Worm (Caenorhabditis elegans) whole organism, mixed stage, embryonic: ENCODE data around the gene srj-40.

Source experiments
- M03D4.4 ChIP-seq: sonication (generic microtip); optimal IDR thresholded peaks from 2 replicates; lab custom pipeline; 2017; ENCODE audit warnings: mild to moderate bottlenecking, missing genetic modification characterization, missing compliant biosample characterization
- bed-3 ChIP-seq: fragments of 200-800 bp; sonication (Bioruptor generic); optimal IDR thresholded peaks from 3 replicates; lab custom pipeline; 2018; ENCODE audit warnings: mild to moderate bottlenecking, missing genetic modification characterization, moderate library complexity, missing compliant biosample characterization
- blmp-1 ChIP-seq: fragments of 150-350 bp; optimal IDR thresholded peaks from 2 replicates; lab custom pipeline; 2014; ENCODE audit warnings: missing biosample characterization, missing genetic modification characterization
- ceh-39 ChIP-seq: fragments of 150-350 bp; optimal IDR thresholded peaks from 2 replicates; lab custom pipeline; 2014; ENCODE audit warnings: missing biosample characterization, missing genetic modification characterization
- ceh-43 ChIP-seq: fragments of 200-800 bp; sonication (Bioruptor generic); optimal IDR thresholded peaks from 2 replicates; lab custom pipeline; 2018; ENCODE audit warnings: mild to moderate bottlenecking, missing genetic modification characterization, moderate library complexity, missing compliant biosample characterization
- ces-1 ChIP-seq: fragments of 150-350 bp; optimal IDR thresholded peaks from 2 replicates; lab custom pipeline; 2014; ENCODE audit warnings: missing biosample characterization, missing genetic modification reagents, missing genetic modification characterization
- cnd-1 ChIP-seq: fragments of 200-800 bp; sonication (Bioruptor generic); optimal IDR thresholded peaks from 2 replicates; lab custom pipeline; 2018; ENCODE audit warnings: mild to moderate bottlenecking, missing genetic modification characterization, missing compliant biosample characterization
- drap-1 ChIP-seq: fragments of 200-800 bp; sonication (Bioruptor generic); optimal IDR thresholded peaks from 3 replicates; lab custom pipeline; 2018; ENCODE audit warnings: mild to moderate bottlenecking, missing genetic modification characterization, missing compliant biosample characterization
- elt-1 ChIP-seq: sonication (generic microtip); optimal IDR thresholded peaks from 2 replicates; lab custom pipeline; 2017; ENCODE audit warnings: missing genetic modification characterization, mild to moderate bottlenecking, missing compliant biosample characterization, antibody characterized with exemption, moderate library complexity, borderline replicate concordance; ENCODE audit not compliant: insufficient read depth
- elt-3 ChIP-seq: fragments of 150-350 bp; optimal IDR thresholded peaks from 2 replicates; lab custom pipeline; 2014; ENCODE audit warnings: missing biosample characterization, missing genetic modification characterization
- ham-2 ChIP-seq: fragments of 200-800 bp; sonication (Bioruptor generic); optimal IDR thresholded peaks from 2 replicates; lab custom pipeline; 2018; ENCODE audit warnings: mild to moderate bottlenecking, missing genetic modification characterization, missing compliant biosample characterization
- lin-13 ChIP-seq: fragments of 150-350 bp; optimal IDR thresholded peaks from 2 replicates; lab custom pipeline; 2014; ENCODE audit warnings: missing biosample characterization, missing genetic modification characterization
- lin-32 ChIP-seq: fragments of 200-800 bp; sonication (Bioruptor generic); optimal IDR thresholded peaks from 2 replicates; lab custom pipeline; 2018; ENCODE audit warnings: mild to moderate bottlenecking, missing genetic modification characterization, missing compliant biosample characterization
- lsy-2 ChIP-seq: fragments of 150-350 bp; optimal IDR thresholded peaks from 2 replicates; lab custom pipeline; 2014; ENCODE audit warnings: missing biosample characterization, missing genetic modification characterization
- mab-5 ChIP-seq: fragments of 150-350 bp; optimal IDR thresholded peaks from 2 replicates; lab custom pipeline; 2014; ENCODE audit warnings: missing biosample characterization, missing genetic modification characterization
- mep-1 ChIP-seq: fragments of 150-350 bp; optimal IDR thresholded peaks from 2 replicates; lab custom pipeline; 2017; ENCODE audit warnings: missing biosample characterization, missing genetic modification reagents, missing genetic modification characterization, inconsistent platforms
- mls-2 ChIP-seq: sonication (generic microtip); optimal IDR thresholded peaks from 2 replicates; lab custom pipeline; 2016; ENCODE audit warnings: mild to moderate bottlenecking, missing genetic modification characterization, moderate library complexity, missing compliant biosample characterization
- nhr-12 ChIP-seq: fragments of 150-350 bp; optimal IDR thresholded peaks from 2 replicates; lab custom pipeline; 2014; ENCODE audit warnings: missing biosample characterization, missing genetic modification characterization
- nhr-2 ChIP-seq: fragments of 150-350 bp; optimal IDR thresholded peaks from 2 replicates; lab custom pipeline; 2014; ENCODE audit warnings: missing biosample characterization, missing genetic modification characterization
- nhr-237 ChIP-seq: fragments of 150-350 bp; optimal IDR thresholded peaks from 2 replicates; lab custom pipeline; 2014; ENCODE audit warnings: missing biosample characterization, missing genetic modification characterization
- nhr-28 ChIP-seq: fragments of 150-350 bp; optimal IDR thresholded peaks from 2 replicates; lab custom pipeline; 2014; ENCODE audit warnings: missing biosample characterization, missing genetic modification characterization
- nhr-76 ChIP-seq: sonication (generic microtip); optimal IDR thresholded peaks from 2 replicates; lab custom pipeline; 2017; ENCODE audit warnings: missing biosample characterization, missing genetic modification characterization
- pha-4 ChIP-seq: fragments of 150-350 bp; optimal IDR thresholded peaks from 2 replicates; lab custom pipeline; 2018; ENCODE audit warnings: missing biosample characterization, missing genetic modification reagents, missing genetic modification characterization
- sem-2 ChIP-seq: fragments of 200-800 bp; sonication (Bioruptor generic); optimal IDR thresholded peaks from 2 replicates; lab custom pipeline; 2018; ENCODE audit warnings: mild to moderate bottlenecking, missing genetic modification characterization, missing compliant biosample characterization
- snpc-4 ChIP-seq: fragments of 150-350 bp; optimal IDR thresholded peaks from 2 replicates; lab custom pipeline; 2014; ENCODE audit warnings: missing biosample characterization, missing genetic modification characterization
- sptf-1 ChIP-seq: sonication (generic microtip); optimal IDR thresholded peaks from 2 replicates; lab custom pipeline; 2017; ENCODE audit warnings: mild to moderate bottlenecking, missing genetic modification characterization, moderate library complexity, missing compliant biosample characterization
- tbx-8 ChIP-seq: fragments of 200-800 bp; sonication (Bioruptor generic); optimal IDR thresholded peaks from 2 replicates; lab custom pipeline; 2018; ENCODE audit warnings: mild to moderate bottlenecking, missing genetic modification characterization, moderate library complexity, missing compliant biosample characterization
- unc-39 ChIP-seq: fragments of 150-350 bp; optimal IDR thresholded peaks from 2 replicates; lab custom pipeline; 2014; ENCODE audit warnings: missing biosample characterization, missing genetic modification characterization
- unc-62 ChIP-seq: fragments of 150-350 bp; optimal IDR thresholded peaks from 2 replicates; lab custom pipeline; 2014; ENCODE audit warnings: missing biosample characterization, missing genetic modification reagents, missing genetic modification characterization

The srj-40 gene

DNA sequence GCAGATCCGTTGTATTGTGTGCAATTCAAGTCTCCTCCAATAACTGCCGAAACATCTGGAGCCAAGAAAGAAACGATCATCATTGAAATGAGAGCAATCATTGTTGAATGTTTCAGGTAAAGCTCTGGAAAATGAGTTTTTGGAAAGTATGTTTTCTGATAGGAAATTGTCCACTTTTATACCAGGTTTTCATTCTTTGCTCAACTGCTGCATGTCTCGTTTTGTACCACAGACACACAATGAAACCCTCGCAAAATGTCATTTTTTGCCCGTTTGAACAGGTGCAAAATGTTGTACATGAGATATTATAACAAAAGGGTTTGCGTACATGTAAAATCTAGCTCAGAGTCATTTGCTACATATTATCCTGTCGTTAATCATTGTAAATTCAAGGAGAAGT lies 19.0 kb downstream of the srj-40 start, which contains the start of gene T05B4.10:
TSS of gene T05B4.10 (minus strand) at position 101 of the 400 bp plus-strand sequence.
- TF ChIP-seq snpc-4 (tag; lab: Kevin White, UChicago) (no peak), tbx-8 (GFP tag; lab: Kevin White, UChicago) (no peak), lin-32 (GFP tag; lab: Kevin White, UChicago) (no peak), M03D4.4 (tag; lab: Kevin White, UChicago) (no peak)

DNA sequence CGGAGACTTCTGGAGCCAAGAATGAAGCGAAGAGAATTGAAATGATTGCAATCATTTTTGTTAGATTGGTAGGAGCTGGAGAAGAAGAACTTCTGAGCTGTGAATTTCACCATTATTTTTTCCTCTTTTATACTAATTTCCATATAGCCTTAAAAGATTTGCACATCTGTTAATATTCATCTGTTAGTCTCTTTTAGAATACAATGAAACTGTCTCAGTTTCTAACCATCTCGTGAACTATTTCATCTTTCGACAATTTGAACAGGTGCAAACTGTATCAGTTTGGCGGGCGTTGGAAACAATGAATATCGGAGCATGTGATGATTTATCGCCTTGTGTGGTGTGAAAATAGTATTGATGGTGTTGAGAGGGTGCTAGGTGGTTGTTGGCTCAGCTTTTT lies 20.7 kb downstream of the srj-40 start, which contains the start of gene phat-5:
TSS of gene phat-5 (minus strand) at position 101 of the 400 bp plus-strand sequence.
- TF ChIP-seq sptf-1 (no peak), tbx-8 (GFP tag; lab: Kevin White, UChicago) (no peak), cnd-1 (tag; lab: Kevin White, UChicago) (no peak), lin-13 (tag; lab: Kevin White, UChicago) (no peak), snpc-4 (tag; lab: Kevin White, UChicago) (no peak), sem-2 (no peak)

DNA sequence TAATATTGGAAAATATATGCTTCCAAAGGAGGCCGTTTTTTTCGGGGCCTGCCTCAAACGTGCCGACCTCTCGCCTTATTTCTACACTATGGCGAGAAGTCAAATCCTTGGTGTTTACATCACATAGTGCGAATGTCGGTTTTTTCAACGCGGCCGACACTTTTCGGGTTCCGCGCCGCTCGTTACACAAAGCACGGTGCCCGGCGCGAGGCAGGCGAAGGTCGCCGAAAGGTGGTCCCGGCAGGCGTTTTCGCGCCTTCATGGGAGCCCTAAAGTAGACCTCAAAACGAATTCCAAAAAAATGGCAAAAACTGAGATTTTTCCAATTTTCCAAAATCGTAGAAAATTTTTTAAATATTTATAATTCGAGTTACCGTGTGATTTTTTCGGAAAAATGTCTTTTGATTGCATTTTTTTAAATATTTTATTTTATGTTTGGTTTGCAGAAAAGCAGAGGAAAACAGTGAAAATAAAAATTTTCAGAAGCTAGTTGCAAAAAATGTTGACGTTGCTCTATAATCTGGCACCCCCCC lies 24.0 kb downstream of the srj-40 start, which contains the start of gene T05B4.12:
TSS of gene T05B4.12 (minus strand) at position 483 of the 533 bp plus-strand sequence.
- no peak for TF ChIP-seq elt-1 (tag; lab: Kevin White, UChicago)
- TF ChIP-seq unc-39 (tag; lab: Kevin White, UChicago), result no peak
- no peak for TF ChIP-seq pha-4 (tag; lab: Kevin White, UChicago)
- no peak for TF ChIP-seq snpc-4 (tag; lab: Kevin White, UChicago)
- TF ChIP-seq bed-3 (GFP tag; lab: Kevin White, UChicago), result no peak
- no peak for TF ChIP-seq nhr-2
- no peak for TF ChIP-seq cnd-1 (tag; lab: Kevin White, UChicago)
- TF ChIP-seq ces-1 (GFP tag; lab: Kevin White, UChicago), result no peak
- no peak for TF ChIP-seq drap-1
- TF ChIP-seq M03D4.4 (tag; lab: Kevin White, UChicago), result no peak
- no peak for TF ChIP-seq mls-2
- no peak for TF ChIP-seq lin-32 (GFP tag; lab: Kevin White, UChicago)
- TF ChIP-seq sptf-1, result no peak
- TF ChIP-seq lsy-2 (tag; lab: Kevin White, UChicago), result no peak
- TF ChIP-seq, all 35 proteins: peak for 0

DNA sequence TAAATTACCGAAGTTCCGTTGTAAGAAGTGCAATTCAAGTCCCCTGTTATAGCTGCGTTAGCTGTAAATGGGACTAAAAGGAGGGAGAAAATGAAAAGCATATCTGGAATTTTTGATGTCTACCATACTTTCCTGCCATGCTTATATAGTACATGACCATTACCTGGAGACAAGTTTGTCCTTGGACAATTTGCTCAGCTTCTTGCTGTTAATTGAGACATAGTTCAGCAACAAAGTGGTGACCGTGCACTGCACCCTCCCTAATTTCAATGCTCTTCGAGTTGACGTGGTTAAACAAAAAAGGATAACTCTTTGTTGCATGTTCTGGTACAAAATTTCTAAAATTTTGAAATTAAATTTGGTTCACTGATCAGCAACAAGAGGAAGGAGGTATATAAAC lies 25.8 kb downstream of the srj-40 start, which contains the start of gene T05B4.13:
TSS of gene T05B4.13 (minus strand) at position 101 of the 400 bp plus-strand sequence.
- TF ChIP-seq lin-13 (tag; lab: Kevin White, UChicago) (no peak), cnd-1 (tag; lab: Kevin White, UChicago) (no peak), lin-32 (GFP tag; lab: Kevin White, UChicago) (no peak), blmp-1 (tag; lab: Kevin White, UChicago) (no peak), mep-1 (tag; lab: Kevin White, UChicago) (no peak), M03D4.4 (tag; lab: Kevin White, UChicago) (no peak), nhr-237 (no peak), nhr-28 (tag; lab: Kevin White, UChicago) (no peak)

DNA sequence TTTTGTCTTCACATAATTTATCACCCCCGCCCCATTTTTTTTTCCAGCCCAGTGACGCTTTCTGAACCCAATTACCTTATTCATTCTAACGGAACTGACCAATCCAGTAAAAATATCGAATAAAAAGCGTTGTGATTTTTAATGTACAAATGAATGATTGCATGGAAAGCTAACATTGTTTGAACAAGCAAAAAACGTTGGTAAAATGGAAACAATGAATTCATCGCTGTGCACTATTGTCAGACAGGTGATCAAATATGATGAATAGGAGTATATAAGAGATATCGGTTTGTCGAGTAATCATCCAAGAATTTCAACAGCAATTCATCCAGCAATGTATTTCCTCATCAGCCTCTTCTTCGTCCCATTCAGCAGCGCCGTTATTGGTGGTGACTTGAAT lies 27.9 kb downstream of the srj-40 start, which contains the start of gene phat-4:
TSS of gene phat-4 (plus strand) at position 301 of the 400 bp plus-strand sequence.
- TF ChIP-seq cnd-1 (tag; lab: Kevin White, UChicago) (no peak), lin-13 (tag; lab: Kevin White, UChicago) (no peak), nhr-28 (tag; lab: Kevin White, UChicago) (no peak), mep-1 (tag; lab: Kevin White, UChicago) (no peak), tbx-8 (GFP tag; lab: Kevin White, UChicago) (no peak), nhr-237 (no peak), unc-39 (tag; lab: Kevin White, UChicago) (no peak), pha-4 (tag; lab: Kevin White, UChicago) (no peak), ces-1 (GFP tag; lab: Kevin White, UChicago) (no peak), nhr-12 (tag; lab: Kevin White, UChicago) (no peak), lin-32 (GFP tag; lab: Kevin White, UChicago) (no peak)

DNA sequence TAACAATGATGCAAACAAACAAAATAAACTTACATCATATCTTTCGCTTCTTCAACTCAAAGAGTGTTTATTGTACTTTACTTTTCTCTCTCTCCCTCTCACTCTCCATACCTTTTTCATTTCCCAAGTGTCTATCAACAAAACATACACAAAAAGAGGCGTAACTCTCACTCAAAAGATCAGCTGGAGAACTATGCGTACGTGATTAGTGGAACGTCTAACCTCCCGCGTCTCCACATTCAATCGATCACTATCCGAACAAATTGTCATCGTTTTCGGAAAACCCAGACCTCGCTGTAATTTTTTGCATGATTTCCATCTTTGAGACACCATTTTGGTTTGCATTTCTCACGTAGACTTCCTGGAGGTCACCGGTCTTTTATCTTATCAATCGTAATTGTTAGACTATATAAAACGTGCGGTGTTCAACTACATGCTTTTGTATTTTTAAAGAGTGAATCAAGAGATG lies 29.8 kb downstream of the srj-40 start, which contains the start of gene nhr-57:
TSS of gene nhr-57 (plus strand) at position 419 of the 469 bp plus-strand sequence.
- TF ChIP-seq nhr-76 (tag; lab: Kevin White, UChicago), result no peak
- peak; percentile 31 for TF ChIP-seq nhr-237
- TF ChIP-seq cnd-1 (tag; lab: Kevin White, UChicago), result no peak
- no peak for TF ChIP-seq lin-13 (tag; lab: Kevin White, UChicago)
- TF ChIP-seq unc-39 (tag; lab: Kevin White, UChicago), result no peak
- TF ChIP-seq unc-62 (GFP tag; lab: Kevin White, UChicago), result peak; percentile 41
- TF ChIP-seq mab-5 (tag; lab: Kevin White, UChicago), result no peak
- TF ChIP-seq ceh-39 (tag; lab: Kevin White, UChicago), result no peak
- TF ChIP-seq nhr-28 (tag; lab: Kevin White, UChicago), result no peak
- TF ChIP-seq ceh-43 (GFP tag; lab: Kevin White, UChicago), result no peak
- TF ChIP-seq elt-3, result peak; percentile 87
- TF ChIP-seq ham-2 (GFP tag; lab: Kevin White, UChicago), result no peak
- TF ChIP-seq mls-2, result no peak
- no peak for TF ChIP-seq sptf-1
- TF ChIP-seq sem-2, result no peak
